Worm (Caenorhabditis elegans) whole organism, L4 larva: ENCODE data around the gene C06C6.8.
A peak's percentile ranks its signal among the peaks of the same experiment; 100 is the strongest.

Experiments
- D1046.2 ChIP-seq: fragments of 200-800 bp; sonication (Bioruptor generic); IDR thresholded peaks from 2 replicates; pipeline ENCODE4 v1.3.6; 2022; ENCODE audit warnings: missing genetic modification characterization, missing compliant biosample characterization
- F37D6.2 ChIP-seq: sonication (generic microtip); optimal IDR thresholded peaks from 2 replicates; lab custom pipeline; 2016; ENCODE audit warnings: mild to moderate bottlenecking, missing genetic modification characterization, missing compliant biosample characterization
- F44E2.7 ChIP-seq: fragments of 200-800 bp; sonication (Bioruptor generic); IDR thresholded peaks from 2 replicates; pipeline ENCODE4 v2.1.2; 2022; ENCODE audit warnings: missing genetic modification characterization, missing compliant biosample characterization
- Y105C5A.15 ChIP-seq: fragments of 200-800 bp; sonication (Bioruptor generic); IDR thresholded peaks from 2 replicates; pipeline ENCODE4 v1.3.6; 2022; ENCODE audit warnings: missing genetic modification characterization, missing compliant biosample characterization
- Y75B8A.6 ChIP-seq: fragments of 200-800 bp; sonication (Bioruptor generic); IDR thresholded peaks from 2 replicates; pipeline ENCODE4 v1.3.6; 2022; ENCODE audit warnings: missing genetic modification reagents, missing genetic modification characterization, missing compliant biosample characterization
- ZK546.5 ChIP-seq, 2 experiments: sonication (generic microtip); optimal IDR thresholded peaks; 2 replicates each; lab custom pipeline; 2017; ENCODE audit warnings: missing biosample characterization in 2 of 2, missing genetic modification characterization in 2 of 2
- aha-1 ChIP-seq: fragments of 150-350 bp; peaks from one replicate; lab custom pipeline; 2014; ENCODE audit warnings: missing biosample characterization, missing genetic modification characterization
- ama-1 ChIP-seq: fragments of 150-350 bp; optimal IDR thresholded peaks from 2 replicates; lab custom pipeline; 2014; ENCODE audit warnings: inconsistent platforms, mixed read lengths
- arid-1 ChIP-seq: fragments of 200-800 bp; sonication (Bioruptor generic); conservative IDR thresholded peaks from 2 replicates; pipeline ENCODE4 v1.3.6; 2022; ENCODE audit warnings: missing genetic modification reagents, missing genetic modification characterization, missing compliant biosample characterization
- attf-4 ChIP-seq: sonication (generic microtip); optimal IDR thresholded peaks from 3 replicates; lab custom pipeline; 2017; ENCODE audit warnings: missing biosample characterization, missing genetic modification characterization
- ceh-28 ChIP-seq: fragments of 150-350 bp; optimal IDR thresholded peaks from 2 replicates; lab custom pipeline; 2014; ENCODE audit warnings: missing biosample characterization, missing genetic modification reagents, missing genetic modification characterization
- ceh-62 ChIP-seq: sonication (generic microtip); optimal IDR thresholded peaks from 2 replicates; lab custom pipeline; 2017; ENCODE audit warnings: missing biosample characterization, missing genetic modification characterization
- ces-1 ChIP-seq: fragments of 150-350 bp; sonication (generic microtip); optimal IDR thresholded peaks from 4 replicates; lab custom pipeline; 2014; ENCODE audit warnings: missing biosample characterization, missing genetic modification reagents, missing genetic modification characterization
- cey-2 ChIP-seq: sonication (generic microtip); optimal IDR thresholded peaks from 3 replicates; lab custom pipeline; 2017; ENCODE audit warnings: missing genetic modification characterization, mild to moderate bottlenecking, missing compliant biosample characterization, antibody characterized with exemption, borderline replicate concordance; ENCODE audit not compliant: insufficient read depth
- ctbp-1 ChIP-seq: fragments of 200-800 bp; sonication (Bioruptor generic); IDR thresholded peaks from 2 replicates; pipeline ENCODE4 v1.3.6; 2022; ENCODE audit warnings: missing genetic modification reagents, missing genetic modification characterization, missing compliant biosample characterization
- daf-12 ChIP-seq: fragments of 150-350 bp; optimal IDR thresholded peaks from 2 replicates; lab custom pipeline; 2014; ENCODE audit warnings: missing biosample characterization, missing genetic modification reagents, missing genetic modification characterization
- daf-8 ChIP-seq: fragments of 200-800 bp; sonication (Bioruptor generic); IDR thresholded peaks from 2 replicates; pipeline ENCODE4 v1.3.6; 2022; ENCODE audit warnings: missing genetic modification characterization, missing compliant biosample characterization
- dmd-8 ChIP-seq: fragments of 200-800 bp; sonication (Bioruptor generic); IDR thresholded peaks from 2 replicates; pipeline ENCODE4 v1.3.6; 2022; ENCODE audit warnings: missing genetic modification characterization, missing compliant biosample characterization
- dmd-9 ChIP-seq: fragments of 200-800 bp; sonication (Bioruptor generic); IDR thresholded peaks from 2 replicates; pipeline ENCODE4 v1.3.6; 2022; ENCODE audit warnings: missing genetic modification reagents, missing genetic modification characterization, missing compliant biosample characterization
- duxl-1 ChIP-seq: sonication (generic microtip); optimal IDR thresholded peaks from 2 replicates; lab custom pipeline; 2016; ENCODE audit warnings: mild to moderate bottlenecking, missing genetic modification characterization, moderate library complexity, missing compliant biosample characterization; ENCODE audit not compliant: poor library complexity
- fkh-10 ChIP-seq: fragments of 150-350 bp; optimal IDR thresholded peaks from 2 replicates; lab custom pipeline; 2014; ENCODE audit warnings: missing biosample characterization, missing genetic modification reagents, missing genetic modification characterization
- fos-1 ChIP-seq: fragments of 150-350 bp; optimal IDR thresholded peaks from 2 replicates; lab custom pipeline; 2014; ENCODE audit warnings: missing biosample characterization, missing genetic modification characterization
- hlh-30 ChIP-seq: sonication (generic microtip); optimal IDR thresholded peaks from 2 replicates; lab custom pipeline; 2017; ENCODE audit warnings: antibody characterized with exemption, mild to moderate bottlenecking, missing genetic modification characterization, missing compliant biosample characterization; ENCODE audit not compliant: insufficient read depth
- hmg-1.1 ChIP-seq: fragments of 200-800 bp; sonication (Bioruptor generic); IDR thresholded peaks from 2 replicates; pipeline ENCODE4 v1.3.6; 2022; ENCODE audit warnings: missing genetic modification reagents, missing genetic modification characterization, missing compliant biosample characterization
- lim-7 ChIP-seq: fragments of 200-800 bp; sonication (Bioruptor generic); IDR thresholded peaks from 2 replicates; pipeline ENCODE4 v1.3.6; 2022; ENCODE audit warnings: missing genetic modification characterization, missing compliant biosample characterization
- lin-13 ChIP-seq: fragments of 150-350 bp; optimal IDR thresholded peaks from 2 replicates; lab custom pipeline; 2014; ENCODE audit warnings: missing biosample characterization, missing genetic modification reagents, missing genetic modification characterization
- lin-15B ChIP-seq: fragments of 150-350 bp; sonication (generic microtip); optimal IDR thresholded peaks from 3 replicates; lab custom pipeline; 2014; ENCODE audit warnings: missing biosample characterization, missing genetic modification characterization
- lin-38 ChIP-seq: fragments of 200-800 bp; sonication (Bioruptor generic); IDR thresholded peaks from 2 replicates; pipeline ENCODE4 v1.3.6; 2022; ENCODE audit warnings: missing genetic modification reagents, missing genetic modification characterization, missing compliant biosample characterization
- lsy-2 ChIP-seq, 2 experiments: fragments of 150-350 bp in 1 of 2; sonication (generic microtip) in 1 of 2; optimal IDR thresholded peaks; 2 replicates each; lab custom pipeline; 2014 to 2017; ENCODE audit warnings: missing biosample characterization in 2 of 2, missing genetic modification characterization in 2 of 2
- madf-5 ChIP-seq, 2 experiments: fragments of 200-800 bp; sonication (Bioruptor generic); IDR thresholded peaks; 2 replicates each; pipeline ENCODE4 v1.3.6; 2022; ENCODE audit warnings: missing compliant biosample characterization in 2 of 2, missing genetic modification characterization in 2 of 2
- madf-9 ChIP-seq: fragments of 200-800 bp; sonication (Bioruptor generic); conservative IDR thresholded peaks from 2 replicates; pipeline ENCODE4 v1.3.6; 2022; ENCODE audit warnings: missing genetic modification reagents, missing genetic modification characterization, missing compliant biosample characterization
- mxl-2 ChIP-seq: fragments of 200-800 bp; sonication (Bioruptor generic); conservative IDR thresholded peaks from 2 replicates; pipeline ENCODE4 v1.3.6; 2022; ENCODE audit warnings: missing genetic modification reagents, missing genetic modification characterization, missing compliant biosample characterization
- mxl-3 ChIP-seq: fragments of 200-800 bp; sonication (Bioruptor generic); optimal IDR thresholded peaks from 2 replicates; lab custom pipeline; 2018; ENCODE audit warnings: mild to moderate bottlenecking, missing genetic modification characterization, missing compliant biosample characterization
- nhr-102 ChIP-seq: sonication (generic microtip); optimal IDR thresholded peaks from 2 replicates; lab custom pipeline; 2016; ENCODE audit warnings: mild to moderate bottlenecking, missing genetic modification characterization, moderate library complexity, missing compliant biosample characterization
- nhr-111 ChIP-seq: fragments of 200-800 bp; sonication (Bioruptor generic); optimal IDR thresholded peaks from 2 replicates; lab custom pipeline; 2018; ENCODE audit warnings: mild to moderate bottlenecking, missing genetic modification characterization, missing compliant biosample characterization
- nhr-237 ChIP-seq: sonication (generic microtip); optimal IDR thresholded peaks from 2 replicates; lab custom pipeline; 2017; ENCODE audit warnings: missing biosample characterization, missing genetic modification characterization
- nhr-28 ChIP-seq: fragments of 150-350 bp; optimal IDR thresholded peaks from 2 replicates; lab custom pipeline; 2014; ENCODE audit warnings: missing biosample characterization, missing genetic modification characterization
- nhr-48 ChIP-seq: sonication (generic microtip); optimal IDR thresholded peaks from 2 replicates; lab custom pipeline; 2016; ENCODE audit warnings: mild to moderate bottlenecking, missing genetic modification characterization, missing compliant biosample characterization
- nhr-6 ChIP-seq: fragments of 150-350 bp; optimal IDR thresholded peaks from 2 replicates; lab custom pipeline; 2014; ENCODE audit warnings: missing biosample characterization, missing genetic modification characterization
- nhr-76 ChIP-seq: fragments of 150-350 bp; optimal IDR thresholded peaks from 2 replicates; lab custom pipeline; 2014; ENCODE audit warnings: missing biosample characterization, missing genetic modification characterization
- nhr-77 ChIP-seq: fragments of 150-350 bp; optimal IDR thresholded peaks from 2 replicates; lab custom pipeline; 2014; ENCODE audit warnings: missing biosample characterization, missing genetic modification characterization
- rbr-2 ChIP-seq: sonication (generic microtip); optimal IDR thresholded peaks from 2 replicates; lab custom pipeline; 2016; ENCODE audit warnings: missing genotype, missing genetic modification characterization, missing compliant biosample characterization
- saeg-2 ChIP-seq: fragments of 200-800 bp; sonication (Bioruptor generic); IDR thresholded peaks from 2 replicates; pipeline ENCODE4 v1.3.6; 2022; ENCODE audit warnings: missing genetic modification reagents, missing genetic modification characterization, missing compliant biosample characterization
- skn-1 ChIP-seq: fragments of 150-350 bp; optimal IDR thresholded peaks from 2 replicates; lab custom pipeline; 2014; ENCODE audit warnings: missing biosample characterization, missing genetic modification characterization
- snpc-1.2 ChIP-seq: fragments of 200-800 bp; sonication (Bioruptor generic); IDR thresholded peaks from 2 replicates; pipeline ENCODE4 v1.3.6; 2022; ENCODE audit warnings: missing genetic modification reagents, missing genetic modification characterization, missing compliant biosample characterization
- snpc-4 ChIP-seq: fragments of 150-350 bp; optimal IDR thresholded peaks from 2 replicates; lab custom pipeline; 2014; ENCODE audit warnings: missing biosample characterization, missing genetic modification characterization
- tra-1 ChIP-seq: fragments of 200-800 bp; sonication (Bioruptor generic); IDR thresholded peaks from 2 replicates; pipeline ENCODE4 v1.3.6; 2022; ENCODE audit warnings: missing genetic modification reagents, missing genetic modification characterization, missing compliant biosample characterization
- unc-130 ChIP-seq: sonication (generic microtip); optimal IDR thresholded peaks from 2 replicates; lab custom pipeline; 2016; ENCODE audit warnings: missing genetic modification reagents, missing genetic modification characterization, missing compliant biosample characterization
- unc-39 ChIP-seq: sonication (generic microtip); optimal IDR thresholded peaks from 2 replicates; lab custom pipeline; 2017; ENCODE audit warnings: missing biosample characterization, missing genetic modification characterization
- unc-62 ChIP-seq, 3 experiments: fragments of 150-350 bp in 1 of 3; sonication (generic microtip); optimal IDR thresholded peaks in 2 of 3; peaks in 1 of 3; 1 replicate in 1 of 3; 2 replicates in 2 of 3; lab custom pipeline; 2014 to 2017; ENCODE audit warnings: missing biosample characterization in 3 of 3, missing genetic modification characterization in 3 of 3, missing genetic modification reagents in 3 of 3, missing genotype in 1 of 3
- vab-7 ChIP-seq: fragments of 200-800 bp; sonication (Bioruptor generic); IDR thresholded peaks from 2 replicates; pipeline ENCODE4 v1.3.6; 2022; ENCODE audit warnings: missing genetic modification reagents, missing genetic modification characterization, missing compliant biosample characterization
- zfp-3 ChIP-seq: fragments of 200-800 bp; sonication (Bioruptor generic); conservative IDR thresholded peaks from 2 replicates; pipeline ENCODE4 v1.3.6; 2022; ENCODE audit warnings: missing genetic modification reagents, missing genetic modification characterization, missing compliant biosample characterization
- zip-11 ChIP-seq: fragments of 200-800 bp; sonication (Bioruptor generic); IDR thresholded peaks from 2 replicates; pipeline ENCODE4 v1.3.6; 2022; ENCODE audit warnings: missing genetic modification characterization, missing compliant biosample characterization

The C06C6.8 gene

DNA sequence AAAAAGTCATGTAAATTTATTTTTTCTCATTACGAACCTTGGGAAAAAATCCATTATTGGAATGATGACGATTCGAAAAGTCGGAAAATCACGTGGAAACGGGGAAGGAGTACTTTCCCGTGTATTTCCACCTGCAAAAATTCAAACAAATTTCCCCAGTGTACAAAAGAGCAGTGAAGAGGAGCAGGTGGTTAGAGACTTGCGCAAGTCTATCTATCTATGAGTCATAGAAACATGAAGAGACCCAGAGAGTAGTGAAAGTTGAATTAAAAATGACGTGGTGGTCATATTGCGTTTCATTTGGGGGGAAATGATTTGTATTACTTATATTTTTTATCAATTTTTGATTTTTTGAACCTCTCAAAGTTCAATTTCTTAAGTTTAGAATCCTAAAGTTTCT lies 3.5 kb downstream of the C06C6.8 start, which contains the start of gene nhr-50 (continued):
- no peak for TF ChIP-seq rbr-2 (tag; lab: Kevin White, UChicago)
- peak; percentile 80 for TF ChIP-seq hlh-30
- no peak for TF ChIP-seq lim-7 (GFP tag; lab: Robert Waterston, UW)
- no peak for TF ChIP-seq F37D6.2 (tag; lab: Kevin White, UChicago)
- TF ChIP-seq madf-5 (GFP tag; IDR thresholded peaks at IDR 0.05; lab: Robert Waterston, UW), result no peak
- TF ChIP-seq attf-4, result no peak
- TF ChIP-seq nhr-76 (tag; lab: Kevin White, UChicago), result no peak
- no peak for TF ChIP-seq ctbp-1 (GFP tag; lab: Robert Waterston, UW)
- peak; percentile 66 for TF ChIP-seq nhr-77
- no peak for TF ChIP-seq lin-38
- TF ChIP-seq unc-39 (tag; lab: Kevin White, UChicago), result no peak
- peak; percentile 14 for TF ChIP-seq mxl-3 (GFP tag; lab: Kevin White, UChicago)
- TF ChIP-seq nhr-6 (tag; lab: Kevin White, UChicago), result peak; percentile 93
- no peak for TF ChIP-seq tra-1 (GFP tag; lab: Robert Waterston, UW)
- TF ChIP-seq nhr-237 (tag; lab: Kevin White, UChicago), result no peak
- no peak for TF ChIP-seq duxl-1 (tag; lab: Kevin White, UChicago)
- TF ChIP-seq ceh-62 (tag; lab: Kevin White, UChicago), result no peak
- TF ChIP-seq vab-7 (GFP tag; lab: Robert Waterston, UW), result no peak
- 0 out of 2 replicates have a peak, but pooled peaks have one; percentile 8 for TF ChIP-seq arid-1 (GFP tag; lab: Robert Waterston, UW)
- TF ChIP-seq daf-12, result no peak
- no peak for TF ChIP-seq saeg-2 (GFP tag; lab: Robert Waterston, UW)
- no peak for TF ChIP-seq fos-1
- TF ChIP-seq D1046.2 (GFP tag; lab: Robert Waterston, UW), result no peak
- peak; percentile 39 for TF ChIP-seq aha-1
- TF ChIP-seq mxl-2 (GFP tag; lab: Robert Waterston, UW), result no peak
- TF ChIP-seq daf-8 (GFP tag; lab: Robert Waterston, UW), result no peak
- TF ChIP-seq cey-2, result no peak
- no peak for TF ChIP-seq lsy-2 (tag; optimal IDR thresholded peaks at IDR 0.05; lab: Kevin White, UChicago)
- no peak for TF ChIP-seq unc-130 (GFP tag; lab: Kevin White, UChicago)
- no peak for TF ChIP-seq Y75B8A.6 (GFP tag; lab: Robert Waterston, UW)
- TF ChIP-seq ces-1 (GFP tag; lab: Kevin White, UChicago), result no peak
- TF ChIP-seq snpc-4 (tag; lab: Kevin White, UChicago), result no peak
- no peak for TF ChIP-seq nhr-111
- no peak for TF ChIP-seq ceh-28 (tag; lab: Kevin White, UChicago)
- TF ChIP-seq zfp-3 (GFP tag; lab: Robert Waterston, UW), result no peak
- TF ChIP-seq ama-1 (lab: Kevin White, UChicago), result no peak
- no peak for TF ChIP-seq snpc-1.2 (GFP tag; lab: Robert Waterston, UW)
- TF ChIP-seq F44E2.7 (GFP tag; lab: Robert Waterston, UW), result no peak
- TF ChIP-seq unc-62 (GFP tag; optimal IDR thresholded peaks at IDR 0.05 in 1 of 2; lab: Kevin White, UChicago), result peak in 1 of 2 experiments; percentile 1
- TF ChIP-seq unc-62 (tag; optimal IDR thresholded peaks at IDR 0.05; lab: Kevin White, UChicago), result no peak
- TF ChIP-seq nhr-102 (tag; lab: Kevin White, UChicago), result no peak
- no peak for TF ChIP-seq ZK546.5 (tag; optimal IDR thresholded peaks at IDR 0.05; lab: Kevin White, UChicago)
- TF ChIP-seq lin-13, result no peak
- no peak for TF ChIP-seq fkh-10 (GFP tag; lab: Kevin White, UChicago)
- no peak for TF ChIP-seq lin-15B (tag; lab: Kevin White, UChicago)
- no peak for TF ChIP-seq dmd-8
- TF ChIP-seq nhr-28, result peak; percentile 67
- no peak for TF ChIP-seq zip-11 (GFP tag; lab: Robert Waterston, UW)
- TF ChIP-seq dmd-9 (GFP tag; lab: Robert Waterston, UW), result no peak
- TF ChIP-seq Y105C5A.15, result no peak
- TF ChIP-seq skn-1, result no peak
- no peak for TF ChIP-seq madf-9 (GFP tag; lab: Robert Waterston, UW)
- TF ChIP-seq hmg-1.1 (GFP tag; lab: Robert Waterston, UW), result no peak
- peak; percentile 44 for TF ChIP-seq nhr-48
